Fruit fly (Drosophila melanogaster) whole organism, prepupa: ENCODE measurements around the gene CG33270.
"Not testable (repeated sequence)": the region's sequence is repeated elsewhere in the genome, so short reads cannot be mapped to it uniquely, and the experiment has no call there.

Experiments used
- CG10631 ChIP-seq: fragments of 200-800 bp; sonication (Bioruptor generic); optimal IDR thresholded peaks from 2 replicates; lab custom pipeline; 2016; ENCODE audit warnings: missing biosample characterization, missing genetic modification characterization
- CG11294 ChIP-seq: fragments of 200-800 bp; sonication (Bioruptor generic); IDR thresholded peaks from 2 replicates; pipeline ENCODE4 v1.3.6; 2022; ENCODE audit warnings: missing biosample characterization, missing genetic modification characterization
- CG11902 ChIP-seq: fragments of 200-800 bp; sonication (Bioruptor generic); optimal IDR thresholded peaks from 3 replicates; lab custom pipeline; 2016; ENCODE audit warnings: missing biosample characterization, missing genetic modification characterization
- CG16779 ChIP-seq: fragments of 200-800 bp; sonication (Bioruptor generic); optimal IDR thresholded peaks from 3 replicates; lab custom pipeline; 2017; ENCODE audit warnings: missing biosample characterization, mild to moderate bottlenecking, missing genetic modification characterization
- CG6276 ChIP-seq: fragments of 200-800 bp; sonication (Bioruptor generic); optimal IDR thresholded peaks from 2 replicates; lab custom pipeline; 2017; ENCODE audit warnings: missing biosample characterization, mild to moderate bottlenecking, missing genetic modification characterization
- CG6808 ChIP-seq: fragments of 200-800 bp; sonication (Bioruptor generic); optimal IDR thresholded peaks from 3 replicates; lab custom pipeline; 2017; ENCODE audit warnings: missing biosample characterization, missing genetic modification characterization, mild to moderate bottlenecking, moderate library complexity, missing genetic modification reagents
- CG8319 ChIP-seq: fragments of 200-800 bp; sonication (Bioruptor generic); optimal IDR thresholded peaks from 3 replicates; lab custom pipeline; 2016; ENCODE audit warnings: missing biosample characterization, missing genetic modification characterization
- Eip75B ChIP-seq: fragments of 200-800 bp; sonication (Bioruptor generic); optimal IDR thresholded peaks from 3 replicates; lab custom pipeline; 2016; ENCODE audit warnings: missing biosample characterization, missing genetic modification characterization
- Eip93F ChIP-seq: fragments of 200-800 bp; sonication (Bioruptor generic); optimal IDR thresholded peaks from 2 replicates; lab custom pipeline; 2016; ENCODE audit warnings: missing biosample characterization, mild to moderate bottlenecking, missing genetic modification characterization
- Ets21C ChIP-seq: fragments of 200-800 bp; sonication (Bioruptor generic); optimal IDR thresholded peaks from 3 replicates; lab custom pipeline; 2016; ENCODE audit warnings: missing biosample characterization, missing genetic modification characterization
- Ets96B ChIP-seq: fragments of 200-800 bp; optimal IDR thresholded peaks from 2 replicates; lab custom pipeline; 2019; ENCODE audit warnings: missing biosample characterization, mild to moderate bottlenecking, missing genetic modification characterization, moderate library complexity
- Hr38 ChIP-seq: sonication (Bioruptor generic); optimal IDR thresholded peaks from 2 replicates; lab custom pipeline; 2016; ENCODE audit warnings: missing biosample characterization, missing genetic modification characterization
- Hr39 ChIP-seq: fragments of 200-800 bp; sonication (Bioruptor generic); optimal IDR thresholded peaks from 2 replicates; lab custom pipeline; 2016; ENCODE audit warnings: missing biosample characterization, missing genetic modification characterization
- Hr4 ChIP-seq: fragments of 200-800 bp; sonication (Bioruptor generic); optimal IDR thresholded peaks from 3 replicates; lab custom pipeline; 2016; ENCODE audit warnings: missing biosample characterization, missing genetic modification characterization
- Lpt ChIP-seq: fragments of 200-800 bp; sonication (Bioruptor generic); optimal IDR thresholded peaks from 3 replicates; lab custom pipeline; 2016; ENCODE audit warnings: missing biosample characterization, missing genetic modification characterization
- Met ChIP-seq: fragments of 200-800 bp; sonication (Bioruptor generic); optimal IDR thresholded peaks from 3 replicates; lab custom pipeline; 2016; ENCODE audit warnings: missing biosample characterization, missing genetic modification characterization
- Smox ChIP-seq: fragments of 200-800 bp; sonication (Bioruptor generic); optimal IDR thresholded peaks from 3 replicates; lab custom pipeline; 2016; ENCODE audit warnings: missing biosample characterization, missing genetic modification characterization
- Sox102F ChIP-seq: fragments of 200-800 bp; sonication (Bioruptor generic); optimal IDR thresholded peaks from 2 replicates; lab custom pipeline; 2016; ENCODE audit warnings: missing biosample characterization, mild to moderate bottlenecking, missing genetic modification characterization
- Sox14 ChIP-seq: fragments of 200-800 bp; sonication (Bioruptor generic); optimal IDR thresholded peaks from 3 replicates; lab custom pipeline; 2016; ENCODE audit warnings: missing biosample characterization, missing genetic modification characterization
- acj6 ChIP-seq: fragments of 200-800 bp; sonication (Bioruptor generic); optimal IDR thresholded peaks from 3 replicates; lab custom pipeline; 2016; ENCODE audit warnings: missing biosample characterization, missing genetic modification characterization
- dsx ChIP-seq: fragments of 200-800 bp; optimal IDR thresholded peaks from 3 replicates; lab custom pipeline; 2019; ENCODE audit warnings: missing biosample characterization, mild to moderate bottlenecking, missing genetic modification characterization, moderate library complexity; ENCODE audit not compliant: poor library complexity, severe bottlenecking
- eg ChIP-seq: fragments of 200-800 bp; sonication (Bioruptor generic); IDR thresholded peaks from 3 replicates; pipeline ENCODE4 v1.3.6; 2022; ENCODE audit warnings: missing biosample characterization, missing genetic modification characterization
- esn ChIP-seq: fragments of 200-800 bp; sonication (Bioruptor generic); optimal IDR thresholded peaks from 2 replicates; lab custom pipeline; 2016; ENCODE audit warnings: missing biosample characterization, mild to moderate bottlenecking, missing genetic modification characterization, moderate library complexity
- fkh ChIP-seq: fragments of 200-800 bp; sonication (Bioruptor generic); optimal IDR thresholded peaks from 3 replicates; lab custom pipeline; 2017; ENCODE audit warnings: missing biosample characterization, mild to moderate bottlenecking, missing genetic modification characterization, moderate library complexity
- lz ChIP-seq: fragments of 200-800 bp; sonication (Bioruptor generic); optimal IDR thresholded peaks from 3 replicates; lab custom pipeline; 2016; ENCODE audit warnings: missing biosample characterization, missing genetic modification characterization
- pdm3 ChIP-seq: fragments of 200-800 bp; sonication (Bioruptor generic); optimal IDR thresholded peaks from 3 replicates; lab custom pipeline; 2016; ENCODE audit warnings: missing biosample characterization, missing genetic modification characterization
- ss ChIP-seq, 2 experiments: fragments of 200-800 bp; sonication (Bioruptor generic); optimal IDR thresholded peaks; 2 replicates in 1 of 2; 3 replicates in 1 of 2; lab custom pipeline; 2017 to 2018; ENCODE audit warnings: mild to moderate bottlenecking in 2 of 2, missing biosample characterization in 2 of 2, missing genetic modification characterization in 2 of 2, moderate library complexity in 1 of 2
- topi ChIP-seq: fragments of 200-800 bp; sonication (Bioruptor generic); optimal IDR thresholded peaks from 3 replicates; lab custom pipeline; 2016; ENCODE audit warnings: missing biosample characterization, missing genetic modification characterization

The CG33270 gene

DNA sequence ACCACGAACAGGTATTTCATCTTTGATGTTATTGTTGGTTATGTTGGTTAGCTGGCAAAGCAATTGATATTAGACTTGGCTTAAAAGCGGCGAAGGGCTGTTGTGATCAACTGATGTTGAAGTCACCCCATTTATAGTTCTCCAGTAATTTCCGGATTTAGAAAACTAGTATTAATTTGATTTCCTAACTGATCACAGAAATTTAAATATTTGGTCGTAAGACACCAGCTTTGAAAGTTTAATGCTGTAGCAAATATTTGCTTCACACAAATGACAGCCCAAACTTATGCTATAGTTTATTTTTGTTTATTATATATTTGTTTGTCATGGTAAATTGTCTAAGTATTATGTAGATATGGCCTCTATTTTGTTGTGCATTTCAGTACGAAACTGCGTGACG, 3.7 kb upstream of the CG33270 start, which contains the start of gene CG33269:
Gene CG33269 (minus strand): TSS at position 101 of the 400 bp plus-strand sequence.
- no peak for TF ChIP-seq pdm3 (GFP tag; lab: Kevin White, UChicago)
- TF ChIP-seq Sox14 = no peak
- no peak for TF ChIP-seq dsx
- no peak for TF ChIP-seq Hr38
- TF ChIP-seq ss (GFP tag; optimal IDR thresholded peaks at IDR 0.05; lab: Kevin White, UChicago) = no peak
- TF ChIP-seq acj6 (GFP tag; lab: Kevin White, UChicago) = no peak
- TF ChIP-seq Lpt (GFP tag; lab: Kevin White, UChicago) = no peak
- no peak for TF ChIP-seq lz (GFP tag; lab: Kevin White, UChicago)
- TF ChIP-seq Sox102F (GFP tag; lab: Kevin White, UChicago) = no peak
- no peak for TF ChIP-seq Smox (GFP tag; lab: Kevin White, UChicago)
- no peak for TF ChIP-seq Met (GFP tag; lab: Kevin White, UChicago)
- no peak for TF ChIP-seq Ets96B (tag; lab: Kevin White, UChicago)
- no peak for TF ChIP-seq CG11902
- TF ChIP-seq topi (GFP tag; lab: Kevin White, UChicago) = no peak
- TF ChIP-seq Hr4 (GFP tag; lab: Kevin White, UChicago) = no peak
- no peak for TF ChIP-seq Eip75B
- TF ChIP-seq, all 60 proteins: peak for 0

- TF ChIP-seq CG11294 (GFP tag; lab: Robert Waterston, UW) (no peak), eg (GFP tag; lab: Robert Waterston, UW) (no peak), pdm3 (GFP tag; lab: Kevin White, UChicago) (no peak), Ets21C (GFP tag; lab: Kevin White, UChicago) (no peak), Hr4 (GFP tag; lab: Kevin White, UChicago) (no peak)
These were observed 2.5 kb upstream of the CG33270 start, which contains the start of gene CG43391 for dm6 chr3L:11580919-11581318. Gene CG43391, minus strand, starts transcription at chr3L:11581019.

DNA sequence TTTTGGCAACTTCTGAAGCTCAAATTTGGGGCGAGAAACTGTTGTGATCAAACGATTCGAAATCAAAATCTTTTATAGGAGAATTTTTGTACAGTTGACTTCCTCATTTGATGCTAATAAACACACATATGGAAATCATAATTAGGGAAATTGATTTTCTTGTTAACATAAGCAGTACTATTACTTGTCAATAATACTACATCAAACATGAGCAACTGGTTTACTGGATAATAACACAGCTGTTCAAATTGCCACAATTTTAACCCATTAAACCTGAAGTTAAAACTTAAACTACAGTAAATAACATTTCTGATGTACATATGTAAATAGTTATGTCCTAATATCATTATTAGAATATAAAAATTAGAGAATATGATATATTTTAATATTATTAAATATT, 1.5 kb upstream of the CG33270 start, which contains the start of gene CG43390:
Gene CG43390 (minus strand): TSS at position 32 of the 400 bp plus-strand sequence.
- no peak for TF ChIP-seq dsx
- TF ChIP-seq CG11294 (GFP tag; lab: Robert Waterston, UW) = no peak
- TF ChIP-seq Hr39 (GFP tag; lab: Kevin White, UChicago) = no peak
- TF ChIP-seq CG11902 = no peak
- TF ChIP-seq fkh = peak; percentile 46
- TF ChIP-seq CG16779 (tag; lab: Kevin White, UChicago) = no peak
- no peak for TF ChIP-seq CG6276 (GFP tag; lab: Kevin White, UChicago)
- TF ChIP-seq Ets21C (GFP tag; lab: Kevin White, UChicago) = no peak

DNA sequence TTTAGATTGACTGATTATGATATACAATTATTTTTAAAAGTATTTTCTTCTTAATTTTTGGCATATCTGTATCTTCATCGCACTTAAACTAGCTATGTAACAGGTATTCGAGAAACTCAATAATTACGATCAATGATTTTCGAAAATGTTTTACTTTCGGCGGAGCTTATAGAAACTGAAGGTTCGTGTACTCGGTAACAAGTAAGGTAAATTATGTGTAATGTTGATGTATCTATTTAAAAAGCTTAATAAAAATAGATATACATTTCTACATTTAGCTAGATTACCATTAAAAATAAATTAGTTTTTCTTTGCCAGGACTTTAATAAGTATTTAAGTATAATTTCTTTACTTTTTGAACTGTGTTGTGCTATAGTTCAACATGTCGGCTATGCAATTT, 424 bp upstream of the CG33270 start:
- TF ChIP-seq CG8319 (GFP tag; lab: Kevin White, UChicago) (no peak), CG6808 (GFP tag; lab: Kevin White, UChicago) (no peak), eg (GFP tag; lab: Robert Waterston, UW) (no peak), CG10631 (no peak)

DNA sequence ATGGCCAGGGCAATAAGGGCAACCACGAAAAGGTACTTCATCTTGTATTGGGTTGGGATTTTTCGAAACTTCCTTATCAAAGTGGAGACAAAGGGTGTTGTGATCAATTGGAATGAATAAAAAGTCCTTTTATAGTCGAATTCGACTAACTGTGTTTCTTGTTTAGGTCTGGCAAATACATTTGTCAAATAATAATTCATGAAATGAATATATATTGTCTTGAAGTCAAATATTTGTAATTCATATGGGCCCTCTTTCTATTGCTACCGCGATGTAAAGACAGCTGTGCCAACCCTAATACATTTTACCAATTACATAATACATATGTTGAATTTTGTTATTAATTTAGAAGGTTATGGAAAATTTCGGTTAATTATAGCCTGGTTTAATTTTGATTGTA, 1.0 kb downstream of the CG33270 start, which contains the start of gene CG33271:
Gene CG33271 (minus strand): TSS at position 101 of the 400 bp plus-strand sequence.
- no peak for TF ChIP-seq Eip93F (GFP tag; lab: Kevin White, UChicago)
- peak; percentile 32 for TF ChIP-seq fkh

DNA sequence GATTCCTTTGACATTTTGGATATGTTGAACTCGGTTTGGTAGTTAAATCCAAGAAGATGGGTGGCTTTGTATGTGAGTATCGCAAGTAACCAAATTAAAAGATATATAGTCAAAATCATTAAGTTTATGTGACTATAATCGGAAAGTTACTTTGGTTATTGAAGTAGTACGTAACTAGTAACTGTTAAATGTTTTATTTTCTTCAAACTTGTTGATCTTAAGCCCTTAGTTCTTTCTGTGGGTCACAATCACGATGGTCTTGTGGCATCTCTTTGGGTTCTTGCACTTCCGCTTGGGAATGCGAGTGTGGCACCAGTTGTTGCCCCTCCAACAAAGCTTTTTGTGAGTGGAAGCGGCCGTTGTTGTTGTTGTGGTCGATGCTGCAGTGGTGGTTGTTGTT, 1.5 kb downstream of the CG33270 start, which contains the start of gene CG33489:
Gene CG33489 (minus strand): TSS at position 101 of the 400 bp plus-strand sequence.
- not testable (repeated sequence) for TF ChIP-seq Sox102F, esn, acj6 (GFP tag; lab: Kevin White, UChicago)

DNA sequence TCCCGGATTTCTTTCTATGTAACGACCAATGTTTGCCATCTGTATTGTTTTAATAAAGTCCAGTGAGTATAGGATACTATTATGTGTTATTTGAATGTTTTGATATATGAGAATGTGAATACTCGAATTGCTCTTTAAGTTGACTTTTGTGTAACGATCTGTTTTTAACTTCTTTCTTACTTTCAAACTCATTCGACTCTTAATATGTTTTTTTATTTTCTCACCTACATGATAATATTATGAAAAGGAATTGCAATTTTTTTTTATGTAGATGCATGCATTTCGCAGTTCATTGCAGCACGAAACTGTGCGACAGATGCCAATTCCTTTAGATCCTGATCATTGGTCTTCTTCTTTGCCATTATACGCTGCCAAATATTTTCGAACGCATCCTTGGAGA, 3.9 kb downstream of the CG33270 start, which contains the start of gene CG33490:
Gene CG33490 (minus strand): TSS at position 101 of the 400 bp plus-strand sequence.
- no peak for TF ChIP-seq Hr39 (GFP tag; lab: Kevin White, UChicago)
